Worm (Caenorhabditis elegans): Measurements from ENCODE around the gene glb-24.

Gene glb-24

ce11 chrV:12845247-12845646, 40.5 kb downstream of the glb-24 start, which contains the start of gene C44H9.6:
C44H9.6 (minus strand) TSS chrV:12845347.
- no peak for TF ChIP-seq unc-62 (GFP tag; optimal IDR thresholded peaks at IDR 0.05)

- TF ChIP-seq unc-62 (GFP tag; optimal IDR thresholded peaks at IDR 0.05) = no peak
These were observed 41.0 kb downstream of the glb-24 start for ce11 chrV:12844748-12845147.

ce11 chrV:12835388-12835787, 50.4 kb downstream of the glb-24 start, which contains the start of gene C44H9.4:
C44H9.4 (plus strand) TSS chrV:12835688.
- TF ChIP-seq unc-62 (GFP tag; optimal IDR thresholded peaks at IDR 0.05) = no peak
